Fruit fly (Drosophila melanogaster): ENCODE measurements around the gene PolD3.

DNA sequence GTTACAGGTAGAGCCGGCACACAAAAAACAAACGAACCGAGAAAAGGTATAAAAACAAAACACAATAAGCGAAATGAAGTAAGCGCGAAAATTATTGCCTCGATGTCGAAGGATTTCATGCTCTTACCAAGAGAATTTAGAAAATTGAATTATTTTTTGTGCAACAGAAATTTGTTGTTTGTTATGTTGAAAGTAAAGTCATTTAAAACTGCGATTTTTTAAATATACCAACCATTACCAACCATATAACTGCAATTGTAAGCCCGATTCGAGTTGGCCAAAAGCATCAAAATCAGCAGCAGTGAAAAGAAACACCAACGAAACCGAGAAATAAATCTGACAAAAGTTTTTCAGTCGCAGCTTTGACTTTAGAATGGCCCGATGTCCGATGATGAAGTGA lies 24.9 kb upstream of the PolD3 start:
- TF ChIP-seq psq (GFP tag; optimal IDR thresholded peaks at IDR 0.05) = peak; percentile 36
- no peak for TF ChIP-seq GATAd (GFP tag; optimal IDR thresholded peaks at IDR 0.05)
